Worm (Caenorhabditis elegans) whole organism, L2 larva: ENCODE results near the gene clp-9.

Experiments
- alr-1 ChIP-seq: fragments of 150-350 bp; optimal IDR thresholded peaks from 2 replicates; lab custom pipeline; 2014; ENCODE audit warnings: missing biosample characterization, missing genetic modification characterization
- aly-2 ChIP-seq: fragments of 150-350 bp; optimal IDR thresholded peaks from 2 replicates; lab custom pipeline; 2014; ENCODE audit warnings: missing biosample characterization, missing genetic modification characterization
- blmp-1 ChIP-seq: sonication (generic microtip); optimal IDR thresholded peaks from 2 replicates; lab custom pipeline; 2017; ENCODE audit warnings: missing genetic modification characterization, mild to moderate bottlenecking, missing compliant biosample characterization, antibody characterized with exemption, moderate library complexity; ENCODE audit not compliant: insufficient read depth
- ceh-82 ChIP-seq: fragments of 150-350 bp; optimal IDR thresholded peaks from 2 replicates; lab custom pipeline; 2014; ENCODE audit warnings: missing biosample characterization, missing genetic modification characterization
- skn-1 ChIP-seq: sonication (generic microtip); optimal IDR thresholded peaks from 2 replicates; lab custom pipeline; 2017; ENCODE audit warnings: missing biosample characterization, missing genetic modification characterization
- snpc-4 ChIP-seq: fragments of 150-350 bp; optimal IDR thresholded peaks from 2 replicates; lab custom pipeline; 2014; ENCODE audit warnings: missing biosample characterization, missing genetic modification characterization
- ztf-11 ChIP-seq: sonication (generic microtip); optimal IDR thresholded peaks from 2 replicates; lab custom pipeline; 2017; ENCODE audit warnings: missing biosample characterization, missing genetic modification characterization

DNA sequence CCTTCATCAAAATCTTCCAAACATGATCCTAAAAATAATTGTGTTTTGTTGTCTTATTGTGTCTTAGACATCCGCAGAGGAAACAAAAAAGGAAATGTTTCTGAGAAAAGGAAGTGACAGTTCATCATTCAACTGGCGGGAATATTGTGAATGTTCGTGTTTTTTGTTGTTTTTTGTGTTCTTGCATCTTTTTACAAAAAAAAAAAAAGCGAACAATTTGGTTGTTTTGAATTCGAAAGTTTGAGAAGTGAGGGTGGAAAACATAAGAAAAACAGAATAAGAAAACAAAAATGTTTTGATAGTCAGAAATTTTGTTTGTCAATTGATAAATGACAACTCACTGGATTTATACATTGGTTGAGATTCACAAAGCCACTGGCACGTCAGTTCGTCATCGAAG, 23.9 kb upstream of the clp-9 start:
- TF ChIP-seq ceh-82 (tag; lab: Kevin White, UChicago) (no peak), aly-2 (no peak), alr-1 (tag; lab: Kevin White, UChicago) (no peak), skn-1 (tag; lab: Kevin White, UChicago) (no peak), blmp-1 (no peak), snpc-4 (no peak), ztf-11 (no peak)
